Fruit fly (Drosophila melanogaster) whole organism: ENCODE results near the gene CG5815.

Source experiments
- CG8478 ChIP-seq: fragments of >200 bp; optimal IDR thresholded peaks from 2 replicates; lab custom pipeline; 2018; ENCODE audit warnings: inconsistent platforms
- Dll ChIP-seq: fragments of >200 bp; optimal IDR thresholded peaks from 2 replicates; lab custom pipeline; 2017
- EcR ChIP-seq, 2 experiments: fragments of >200 bp; optimal IDR thresholded peaks; 2 replicates each; lab custom pipeline; 2017; ENCODE audit warnings: missing biosample characterization in 2 of 2, missing genetic modification characterization in 2 of 2, missing genetic modification reagents in 2 of 2
- pan ChIP-seq: fragments of >200 bp; optimal IDR thresholded peaks from 2 replicates; lab custom pipeline; 2017
- psq ChIP-seq: fragments of >200 bp; optimal IDR thresholded peaks from 2 replicates; lab custom pipeline; 2017
- usp ChIP-seq: fragments of >200 bp; optimal IDR thresholded peaks from 2 replicates; lab custom pipeline; 2017; ENCODE audit warnings: missing biosample characterization, missing genetic modification characterization, mixed read lengths

The CG5815 gene

dm6 chr3R:27137914-27138323 lies 25.6 kb downstream of the CG5815 start:
- TF ChIP-seq EcR (GFP tag; optimal IDR thresholded peaks at IDR 0.05; lab: Kevin White, UChicago) (no peak), usp (GFP tag; lab: Kevin White, UChicago) (no peak), CG8478 (no peak), Dll (lab: Kevin White, UChicago) (no peak), psq (lab: Kevin White, UChicago) (no peak), pan (lab: Kevin White, UChicago) (no peak)

dm6 chr3R:27138700-27139099 lies 26.3 kb downstream of the CG5815 start:
- TF ChIP-seq pan (lab: Kevin White, UChicago), result no peak
- no peak for TF ChIP-seq Dll (lab: Kevin White, UChicago)
- TF ChIP-seq psq (lab: Kevin White, UChicago), result no peak
- no peak for TF ChIP-seq EcR (GFP tag; optimal IDR thresholded peaks at IDR 0.05; lab: Kevin White, UChicago)
- no peak for TF ChIP-seq CG8478
- no peak for TF ChIP-seq usp (GFP tag; lab: Kevin White, UChicago)

dm6 chr3R:27139963-27140362 lies 27.6 kb downstream of the CG5815 start:
- TF ChIP-seq CG8478, result no peak
- TF ChIP-seq pan (lab: Kevin White, UChicago), result no peak
- no peak for TF ChIP-seq Dll (lab: Kevin White, UChicago)
- TF ChIP-seq usp (GFP tag; lab: Kevin White, UChicago), result no peak

- no peak for TF ChIP-seq pan (lab: Kevin White, UChicago)
- TF ChIP-seq usp (GFP tag; lab: Kevin White, UChicago), result no peak
- no peak for TF ChIP-seq psq (lab: Kevin White, UChicago)
- TF ChIP-seq EcR (GFP tag; optimal IDR thresholded peaks at IDR 0.05; lab: Kevin White, UChicago), result no peak
- TF ChIP-seq CG8478, result no peak
- no peak for TF ChIP-seq Dll (lab: Kevin White, UChicago)
Measured at dm6 chr3R:27148812-27149769, 36.7 kb downstream of the CG5815 start.

- TF ChIP-seq pan (lab: Kevin White, UChicago) (no peak), usp (GFP tag; lab: Kevin White, UChicago) (no peak), Dll (lab: Kevin White, UChicago) (peak; percentile 51)
Measured at dm6 chr3R:27149884-27150676, 37.7 kb downstream of the CG5815 start.

dm6 chr3R:27150685-27151515 lies 38.5 kb downstream of the CG5815 start, which contains the start of gene CG6051:
Gene CG6051, minus strand, starts transcription at chr3R:27151069.
- TF ChIP-seq pan (lab: Kevin White, UChicago) (no peak), psq (lab: Kevin White, UChicago) (no peak), EcR (GFP tag; optimal IDR thresholded peaks at IDR 0.05; lab: Kevin White, UChicago) (no peak), CG8478 (no peak), usp (GFP tag; lab: Kevin White, UChicago) (no peak), Dll (lab: Kevin White, UChicago) (no peak)

dm6 chr3R:27151516-27151823 lies 39.1 kb downstream of the CG5815 start, which contains the start of gene Men-b:
Gene Men-b, plus strand, starts transcription at chr3R:27151662.
- TF ChIP-seq CG8478 (no peak), Dll (lab: Kevin White, UChicago) (no peak), pan (lab: Kevin White, UChicago) (no peak), psq (lab: Kevin White, UChicago) (no peak), usp (GFP tag; lab: Kevin White, UChicago) (no peak), EcR (GFP tag; optimal IDR thresholded peaks at IDR 0.05; lab: Kevin White, UChicago) (no peak)

dm6 chr3R:27152129-27152968 lies 40.0 kb downstream of the CG5815 start:
- TF ChIP-seq Dll (lab: Kevin White, UChicago) (no peak), pan (lab: Kevin White, UChicago) (peak; percentile 47)

dm6 chr3R:27153062-27153878 lies 40.9 kb downstream of the CG5815 start:
- no peak for TF ChIP-seq EcR (GFP tag; optimal IDR thresholded peaks at IDR 0.05; lab: Kevin White, UChicago)
- no peak for TF ChIP-seq pan (lab: Kevin White, UChicago)
- TF ChIP-seq Dll (lab: Kevin White, UChicago), result no peak
- no peak for TF ChIP-seq psq (lab: Kevin White, UChicago)
- no peak for TF ChIP-seq CG8478
- no peak for TF ChIP-seq usp (GFP tag; lab: Kevin White, UChicago)
